Worm (Caenorhabditis elegans) whole organism, L1 larva: ENCODE measurements around the gene R11H6.4.

Source experiments
- C16A3.4 ChIP-seq: fragments of 150-350 bp; optimal IDR thresholded peaks from 2 replicates; lab custom pipeline; 2014; ENCODE audit warnings: missing biosample characterization, missing genetic modification characterization
- aly-2 ChIP-seq: fragments of 150-350 bp; optimal IDR thresholded peaks from 2 replicates; lab custom pipeline; 2014; ENCODE audit warnings: missing biosample characterization, missing genetic modification characterization
- ceh-63 ChIP-seq: fragments of 200-800 bp; sonication (Bioruptor generic); optimal IDR thresholded peaks from 2 replicates; lab custom pipeline; 2018; ENCODE audit warnings: mild to moderate bottlenecking, missing genetic modification characterization, missing compliant biosample characterization
- fos-1 ChIP-seq: fragments of 150-350 bp; optimal IDR thresholded peaks from 2 replicates; lab custom pipeline; 2014; ENCODE audit warnings: missing biosample characterization, missing genetic modification characterization
- jun-1 ChIP-seq: fragments of 150-350 bp; optimal IDR thresholded peaks from 2 replicates; lab custom pipeline; 2014; ENCODE audit warnings: missing biosample characterization, missing genetic modification reagents, missing genetic modification characterization
- mep-1 ChIP-seq: fragments of 150-350 bp; optimal IDR thresholded peaks from 2 replicates; lab custom pipeline; 2014; ENCODE audit warnings: missing biosample characterization, missing genetic modification characterization
- nhr-12 ChIP-seq: sonication (generic microtip); optimal IDR thresholded peaks from 2 replicates; lab custom pipeline; 2017; ENCODE audit warnings: missing biosample characterization, missing genetic modification characterization
- pag-3 ChIP-seq: sonication (generic microtip); optimal IDR thresholded peaks from 2 replicates; lab custom pipeline; 2017; ENCODE audit warnings: missing genetic modification characterization, mild to moderate bottlenecking, missing compliant biosample characterization, antibody characterized with exemption, borderline replicate concordance; ENCODE audit not compliant: insufficient read depth
- sup-37 ChIP-seq: fragments of 200-800 bp; sonication (Bioruptor generic); optimal IDR thresholded peaks from 2 replicates; lab custom pipeline; 2018; ENCODE audit warnings: mild to moderate bottlenecking, missing genetic modification characterization, missing compliant biosample characterization

DNA sequence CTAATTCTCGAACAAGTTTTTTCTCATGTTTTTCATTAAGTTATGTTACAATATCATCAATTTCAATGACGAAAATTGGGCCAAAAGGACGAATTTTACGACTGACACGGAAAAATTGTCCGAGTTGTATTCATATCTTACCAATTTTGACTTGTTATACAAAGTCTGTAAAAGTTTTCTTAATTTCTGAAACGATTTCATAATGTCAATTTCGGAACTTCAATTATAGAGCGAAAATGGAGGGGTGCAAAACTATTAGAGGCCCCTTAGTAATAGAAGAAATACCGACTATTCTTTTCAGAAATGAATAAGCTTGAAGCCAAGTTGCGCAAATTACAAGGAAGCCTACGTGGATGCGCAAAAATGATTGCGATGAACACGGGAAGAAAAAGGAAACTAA, 21.8 kb downstream of the R11H6.4 start, which contains the start of gene F43D2.3:
- TF ChIP-seq aly-2 (tag; lab: Kevin White, UChicago) = no peak
- TF ChIP-seq pag-3 = no peak
- TF ChIP-seq fos-1 (tag; lab: Kevin White, UChicago) = no peak
- TF ChIP-seq mep-1 (tag; lab: Kevin White, UChicago) = no peak
- TF ChIP-seq nhr-12 (tag; lab: Kevin White, UChicago) = no peak
- TF ChIP-seq C16A3.4 (tag; lab: Kevin White, UChicago) = no peak
- no peak for TF ChIP-seq jun-1 (tag; lab: Kevin White, UChicago)
- no peak for TF ChIP-seq ceh-63 (GFP tag; lab: Kevin White, UChicago)
- no peak for TF ChIP-seq sup-37
